Worm (Caenorhabditis elegans) whole organism, early embryonic: ENCODE measurements around the gene algn-2.

Source experiments
- B0310.2 ChIP-seq: sonication (generic microtip); optimal IDR thresholded peaks from 2 replicates; lab custom pipeline; 2016; ENCODE audit warnings: mild to moderate bottlenecking, missing genetic modification characterization, missing compliant biosample characterization
- F13C5.2 ChIP-seq: sonication (generic microtip); optimal IDR thresholded peaks from 2 replicates; lab custom pipeline; 2017; ENCODE audit warnings: mild to moderate bottlenecking, missing genetic modification characterization, inconsistent platforms, missing compliant biosample characterization
- ama-1 ChIP-seq: fragments of 150-350 bp; optimal IDR thresholded peaks from 2 replicates; lab custom pipeline; 2014
- pes-1 ChIP-seq: fragments of 200-800 bp; sonication (Bioruptor generic); IDR thresholded peaks from 2 replicates; pipeline ENCODE4 v1.3.6; 2022; ENCODE audit warnings: missing genetic modification reagents, missing genetic modification characterization, missing compliant biosample characterization
- scrt-1 ChIP-seq: fragments of 200-800 bp; sonication (Bioruptor generic); IDR thresholded peaks from 2 replicates; pipeline ENCODE4 v1.3.6; 2022; ENCODE audit warnings: missing genetic modification characterization, missing compliant biosample characterization
- sea-1 ChIP-seq: fragments of 200-800 bp; sonication (Bioruptor generic); conservative IDR thresholded peaks from 2 replicates; pipeline ENCODE4 v1.3.6; 2022; ENCODE audit warnings: missing genetic modification characterization, missing compliant biosample characterization

DNA sequence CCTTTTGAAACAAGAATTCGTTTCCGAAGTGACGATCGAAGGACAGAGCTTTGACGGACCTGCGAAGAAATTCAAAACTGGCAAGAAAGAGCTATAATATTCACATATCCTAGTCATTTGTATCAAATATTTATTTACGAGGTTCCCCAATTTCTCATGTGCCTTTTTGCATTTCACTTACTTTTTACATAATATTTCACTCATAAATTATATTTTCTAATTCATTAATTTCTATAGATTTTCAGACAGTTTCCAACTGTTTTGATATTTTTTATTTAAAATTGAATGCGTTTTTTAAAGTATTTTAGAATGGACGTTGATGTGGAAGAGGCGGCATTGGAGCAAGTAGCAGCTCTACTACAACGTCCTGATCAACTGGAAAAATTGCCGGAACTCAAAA lies 15.8 kb upstream of the algn-2 start, which contains the start of gene sec-6:
- TF ChIP-seq B0310.2 (tag; lab: Kevin White, UChicago) (no peak), pes-1 (GFP tag; lab: Robert Waterston, UW) (no peak), ama-1 (lab: Kevin White, UChicago) (no peak), F13C5.2 (tag; lab: Kevin White, UChicago) (no peak), sea-1 (GFP tag; lab: Robert Waterston, UW) (no peak), scrt-1 (GFP tag; lab: Robert Waterston, UW) (no peak)
